Worm (Caenorhabditis elegans) whole organism, L4/young adult: ENCODE measurements around the gene Y64G10A.1.

Source experiments
- W03F9.2 ChIP-seq: fragments of 150-350 bp; optimal IDR thresholded peaks from 2 replicates; lab custom pipeline; 2014; ENCODE audit warnings: missing biosample characterization, missing genetic modification characterization
- dao-5 ChIP-seq: sonication (generic microtip); optimal IDR thresholded peaks from 2 replicates; lab custom pipeline; 2016; ENCODE audit warnings: missing genotype, missing genetic modification characterization, moderate library complexity, missing compliant biosample characterization
- him-1 ChIP-seq: sonication (generic microtip); optimal IDR thresholded peaks from 2 replicates; lab custom pipeline; 2016; ENCODE audit warnings: missing genotype, missing genetic modification reagents, missing genetic modification characterization, missing compliant biosample characterization

ce11 chrIV:14274834-14275233, 36.0 kb upstream of the Y64G10A.1 start:
- TF ChIP-seq W03F9.2 (tag; lab: Kevin White, UChicago) (no peak), him-1 (tag; lab: Kevin White, UChicago) (no peak), dao-5 (tag; lab: Kevin White, UChicago) (no peak)
